Fruit fly (Drosophila melanogaster): ENCODE results near the gene FucTD.

Gene FucTD

DNA sequence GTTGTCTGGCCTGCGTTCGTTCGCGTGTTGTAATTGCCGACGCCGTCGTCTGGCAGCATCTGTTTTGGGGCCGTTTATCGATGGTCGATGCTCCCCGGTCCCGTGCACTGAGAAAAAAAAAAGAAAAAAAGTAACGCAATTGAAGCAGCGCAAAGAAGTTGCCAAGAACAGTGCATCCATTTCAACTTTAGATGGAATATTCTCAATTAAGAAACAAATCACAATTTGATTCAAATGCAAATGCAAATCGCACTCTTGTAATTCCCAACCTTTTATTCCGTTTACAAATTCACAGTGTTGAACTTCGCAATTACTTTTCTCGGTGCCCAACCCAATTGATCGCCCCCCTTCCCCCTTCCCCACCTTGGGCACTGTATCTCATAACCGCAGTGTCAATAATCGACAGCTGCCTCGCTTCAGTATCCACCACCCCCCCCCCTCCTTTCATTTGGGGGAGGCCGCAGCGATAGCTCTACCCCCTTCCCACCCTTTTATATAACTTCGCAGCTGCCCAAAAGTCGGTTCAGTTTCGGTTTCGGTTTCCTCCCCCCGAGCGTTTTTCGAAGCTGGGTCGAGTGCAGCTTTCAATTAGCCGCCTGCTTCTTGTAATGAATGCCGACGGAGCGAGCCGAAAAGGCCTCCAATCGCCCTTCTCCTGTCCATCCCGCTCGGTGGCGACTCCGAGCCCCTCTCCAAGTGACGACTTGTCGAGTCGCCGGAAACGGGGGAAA lies 42.1 kb downstream of the FucTD start (continued):
- peak; percentile 32 for TF ChIP-seq pdm3 (GFP tag; optimal IDR thresholded peaks at IDR 0.05)
- peak; percentile 44 for TF ChIP-seq Sox15 (GFP tag; optimal IDR thresholded peaks at IDR 0.05)
- TF ChIP-seq Ets21C (GFP tag; optimal IDR thresholded peaks at IDR 0.05) = peak; percentile 43
- peak; percentile 74 for TF ChIP-seq Met (GFP tag; optimal IDR thresholded peaks at IDR 0.05)
- TF ChIP-seq esn (GFP tag; optimal IDR thresholded peaks at IDR 0.05) = peak; percentile 66
- TF ChIP-seq CG4318 (GFP tag; optimal IDR thresholded peaks at IDR 0.05) = no peak
- no peak for TF ChIP-seq Hr4 (GFP tag; optimal IDR thresholded peaks at IDR 0.05)
- peak; percentile 71 for TF ChIP-seq CG31627 (GFP tag; optimal IDR thresholded peaks at IDR 0.05)
- peak; percentile 64 for TF ChIP-seq topi (GFP tag; optimal IDR thresholded peaks at IDR 0.05)
- peak; percentile 24 for TF ChIP-seq CG8632 (GFP tag; optimal IDR thresholded peaks at IDR 0.05)
- TF ChIP-seq CG16779 (tag; optimal IDR thresholded peaks at IDR 0.05) = no peak
- no peak for TF ChIP-seq CG15336 (GFP tag; IDR thresholded peaks at IDR 0.05)
- no peak for TF ChIP-seq CG6276 (GFP tag; optimal IDR thresholded peaks at IDR 0.05)
- TF ChIP-seq CG6163 (GFP tag; IDR thresholded peaks at IDR 0.05) = peak; percentile 56
- TF ChIP-seq cyc (GFP tag; optimal IDR thresholded peaks at IDR 0.05) = peak; percentile 75
- TF ChIP-seq net (GFP tag; optimal IDR thresholded peaks at IDR 0.05) = no peak
- no peak for TF ChIP-seq Ets96B (tag; optimal IDR thresholded peaks at IDR 0.05)
- TF ChIP-seq CG7368 (GFP tag; optimal IDR thresholded peaks at IDR 0.05) = no peak

DNA sequence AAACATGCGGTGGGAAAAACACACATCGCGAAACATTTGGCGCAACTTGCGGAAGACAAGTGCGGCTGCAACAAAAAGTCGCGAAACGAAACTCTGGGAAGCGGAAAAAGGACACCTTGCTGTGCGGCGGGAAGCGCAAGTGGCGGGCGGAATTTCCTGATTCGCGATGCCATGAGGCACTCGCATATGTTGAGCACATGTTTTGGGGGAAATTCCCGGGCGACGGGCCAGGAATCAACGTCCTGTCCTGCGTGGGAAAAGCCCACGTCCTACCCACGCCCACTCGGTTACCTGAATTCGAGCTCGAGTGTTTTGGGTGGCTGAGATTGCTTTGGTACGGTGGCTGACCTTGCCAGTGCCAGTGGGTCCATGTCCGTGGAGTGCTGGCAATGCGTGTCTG lies 45.8 kb downstream of the FucTD start:
- TF ChIP-seq CG31627 (GFP tag; optimal IDR thresholded peaks at IDR 0.05) (no peak), OdsH (GFP tag; optimal IDR thresholded peaks at IDR 0.05) (no peak), CG3919 (GFP tag; optimal IDR thresholded peaks at IDR 0.05) (no peak), dac (GFP tag; optimal IDR thresholded peaks at IDR 0.05) (no peak)

dm6 chr3L:1463547-1463946 lies 47.5 kb downstream of the FucTD start, which contains the start of gene rho:
Gene rho, plus strand, starts transcription at chr3L:1463811.
- TF ChIP-seq CG15336 (GFP tag; IDR thresholded peaks at IDR 0.05) = peak; percentile 60
- TF ChIP-seq Hr39 (GFP tag; optimal IDR thresholded peaks at IDR 0.05) = no peak
- no peak for TF ChIP-seq CG11902 (GFP tag; optimal IDR thresholded peaks at IDR 0.05)
- no peak for TF ChIP-seq topi (GFP tag; optimal IDR thresholded peaks at IDR 0.05)
- TF ChIP-seq CG6808 (GFP tag; optimal IDR thresholded peaks at IDR 0.05) = no peak
- TF ChIP-seq salr (GFP tag; optimal IDR thresholded peaks at IDR 0.05) = no peak
- TF ChIP-seq CG11762 (GFP tag; optimal IDR thresholded peaks at IDR 0.05; ENCODE audit: insufficient read depth) = no peak
- no peak for TF ChIP-seq spab (GFP tag; optimal IDR thresholded peaks at IDR 0.05)
- TF ChIP-seq Lpt (GFP tag; optimal IDR thresholded peaks at IDR 0.05) = peak; percentile 12
- TF ChIP-seq CG3032 (tag; optimal IDR thresholded peaks at IDR 0.05) = peak; percentile 14
- peak; percentile 17 for TF ChIP-seq CG10669 (GFP tag; optimal IDR thresholded peaks at IDR 0.05)
- no peak for TF ChIP-seq fd85E (GFP tag; optimal IDR thresholded peaks at IDR 0.05)
- TF ChIP-seq Hr4 (GFP tag; optimal IDR thresholded peaks at IDR 0.05) = no peak
- peak; percentile 39 for TF ChIP-seq net (GFP tag; optimal IDR thresholded peaks at IDR 0.05)
- no peak for TF ChIP-seq CG7368 (GFP tag; optimal IDR thresholded peaks at IDR 0.05)
- TF ChIP-seq CG6792 (GFP tag; optimal IDR thresholded peaks at IDR 0.05) = no peak
- peak; percentile 14 for TF ChIP-seq Blimp-1 (GFP tag; optimal IDR thresholded peaks at IDR 0.05)
- no peak for TF ChIP-seq CG6276 (GFP tag; optimal IDR thresholded peaks at IDR 0.05)
- peak; percentile 34 for TF ChIP-seq CG3919 (GFP tag; optimal IDR thresholded peaks at IDR 0.05)
- TF ChIP-seq pdm3 (GFP tag; optimal IDR thresholded peaks at IDR 0.05) = peak; percentile 15
- peak; percentile 10 for TF ChIP-seq esn (GFP tag; optimal IDR thresholded peaks at IDR 0.05)
- TF ChIP-seq CG16779 (tag; optimal IDR thresholded peaks at IDR 0.05) = peak; percentile 27
- no peak for TF ChIP-seq Eip93F (GFP tag; optimal IDR thresholded peaks at IDR 0.05)
- peak; percentile 57 for TF ChIP-seq CG9139 (GFP tag; optimal IDR thresholded peaks at IDR 0.05)
- TF ChIP-seq CG4318 (GFP tag; optimal IDR thresholded peaks at IDR 0.05) = no peak
- TF ChIP-seq Ets21C (GFP tag; optimal IDR thresholded peaks at IDR 0.05) = no peak
- peak; percentile 71 for TF ChIP-seq Eip78C (GFP tag)
- TF ChIP-seq lz (GFP tag; optimal IDR thresholded peaks at IDR 0.05) = peak; percentile 7
- no peak for TF ChIP-seq Eip75B (GFP tag; optimal IDR thresholded peaks at IDR 0.05)
- TF ChIP-seq fkh (GFP tag; optimal IDR thresholded peaks at IDR 0.05) = no peak
- peak; percentile 11 for TF ChIP-seq CG32006 (GFP tag; optimal IDR thresholded peaks at IDR 0.05)
- no peak for TF ChIP-seq fd59A (GFP tag; optimal IDR thresholded peaks at IDR 0.05)
- no peak for TF ChIP-seq Met (GFP tag; optimal IDR thresholded peaks at IDR 0.05)
- peak; percentile 71; the same call in 2 of the 3 replicates for TF ChIP-seq eg (GFP tag; IDR thresholded peaks at IDR 0.05)
- TF ChIP-seq CG34406 (GFP tag; optimal IDR thresholded peaks at IDR 0.05) = no peak
- no peak for TF ChIP-seq Ets96B (tag; optimal IDR thresholded peaks at IDR 0.05)
- TF ChIP-seq Smox (GFP tag; optimal IDR thresholded peaks at IDR 0.05) = no peak
- TF ChIP-seq CG31627 (GFP tag; optimal IDR thresholded peaks at IDR 0.05) = no peak
- peak; percentile 29 for TF ChIP-seq Sox14 (GFP tag; optimal IDR thresholded peaks at IDR 0.05)

All from whole organism, prepupa.